Worm (Caenorhabditis elegans): ENCODE data around the gene nas-33.

Gene nas-33

ce11 chrX:6413583-6413982, 41.5 kb downstream of the nas-33 start:
- TF ChIP-seq zip-5 (tag; optimal IDR thresholded peaks at IDR 0.05) = no peak
- TF ChIP-seq ceh-30 (tag; optimal IDR thresholded peaks at IDR 0.05) = no peak
- no peak for TF ChIP-seq F13H6.1 (tag; optimal IDR thresholded peaks at IDR 0.05)
- no peak for TF ChIP-seq ceh-31 (tag; optimal IDR thresholded peaks at IDR 0.05)
- TF ChIP-seq unc-55 (GFP tag; optimal IDR thresholded peaks at IDR 0.05) = no peak
- TF ChIP-seq ztf-16 (tag; optimal IDR thresholded peaks at IDR 0.05) = no peak
- TF ChIP-seq ceh-34 (tag; optimal IDR thresholded peaks at IDR 0.05) = no peak
- TF ChIP-seq pha-4 (tag; optimal IDR thresholded peaks at IDR 0.05) = no peak
- TF ChIP-seq unc-42 (tag; optimal IDR thresholded peaks at IDR 0.05) = no peak

- TF ChIP-seq C38D4.7 (GFP tag; optimal IDR thresholded peaks at IDR 0.05) (no peak), ceh-48 (tag; optimal IDR thresholded peaks at IDR 0.05) (no peak), dmd-4 (tag; optimal IDR thresholded peaks at IDR 0.05; ENCODE audit: borderline replicate concordance) (no peak), F13H6.1 (tag; optimal IDR thresholded peaks at IDR 0.05) (no peak), ceh-30 (tag; optimal IDR thresholded peaks at IDR 0.05) (no peak), ceh-31 (tag; optimal IDR thresholded peaks at IDR 0.05) (no peak)
Measured at ce11 chrX:6412575-6412974, 42.5 kb downstream of the nas-33 start, which contains the start of gene T22E5.1. Gene T22E5.1, plus strand, starts transcription at chrX:6412875.

ce11 chrX:6410177-6410765, 44.8 kb downstream of the nas-33 start, which contains the start of gene mup-2:
Gene mup-2, minus strand, starts transcription at chrX:6410227.
- TF ChIP-seq pha-2 (tag; optimal IDR thresholded peaks at IDR 0.05) = no peak
- peak; percentile 74 for TF ChIP-seq ceh-34 (tag; optimal IDR thresholded peaks at IDR 0.05)
- TF ChIP-seq madf-2 (tag; optimal IDR thresholded peaks at IDR 0.05) = no peak
- TF ChIP-seq pat-9 (tag; optimal IDR thresholded peaks at IDR 0.05) = peak; percentile 45
- TF ChIP-seq F13H6.1 (tag; optimal IDR thresholded peaks at IDR 0.05) = peak; percentile 15
- TF ChIP-seq ets-4 (tag; optimal IDR thresholded peaks at IDR 0.05) = no peak
- no peak for TF ChIP-seq ceh-48 (tag; optimal IDR thresholded peaks at IDR 0.05)
- no peak for TF ChIP-seq C38D4.7 (GFP tag; optimal IDR thresholded peaks at IDR 0.05)
- TF ChIP-seq nfya-1 (tag; optimal IDR thresholded peaks at IDR 0.05) = peak; percentile 19
- no peak for TF ChIP-seq fkh-10 (GFP tag; optimal IDR thresholded peaks at IDR 0.05)
- TF ChIP-seq nhr-11 (tag; optimal IDR thresholded peaks at IDR 0.05) = no peak
- peak; percentile 32 for TF ChIP-seq syd-9 (tag; optimal IDR thresholded peaks at IDR 0.05)
- no peak for TF ChIP-seq dmd-4 (tag; optimal IDR thresholded peaks at IDR 0.05; ENCODE audit: borderline replicate concordance)
- no peak for TF ChIP-seq mec-3 (tag; optimal IDR thresholded peaks at IDR 0.05; ENCODE audit: borderline replicate concordance)
- TF ChIP-seq ceh-9 (tag; optimal IDR thresholded peaks at IDR 0.05) = no peak
- peak; percentile 45 for TF ChIP-seq hlh-8 (tag; optimal IDR thresholded peaks at IDR 0.05)
- TF ChIP-seq gmeb-2 (tag; optimal IDR thresholded peaks at IDR 0.05) = no peak
- TF ChIP-seq rnt-1 (tag; optimal IDR thresholded peaks at IDR 0.05) = peak; percentile 43
- TF ChIP-seq C08G9.2 (tag; optimal IDR thresholded peaks at IDR 0.05) = no peak
- TF ChIP-seq unc-86 (tag; optimal IDR thresholded peaks at IDR 0.05) = no peak
- TF ChIP-seq ceh-18 (tag; optimal IDR thresholded peaks at IDR 0.05) = peak; percentile 89
- peak; percentile 24 for TF ChIP-seq ceh-14 (tag; optimal IDR thresholded peaks at IDR 0.05)
- TF ChIP-seq unc-42 (tag; optimal IDR thresholded peaks at IDR 0.05) = no peak

- no peak for TF ChIP-seq elt-4 (tag; optimal IDR thresholded peaks at IDR 0.05)
- no peak for TF ChIP-seq odd-2 (tag; optimal IDR thresholded peaks at IDR 0.05)
- TF ChIP-seq ceh-19 (GFP tag; optimal IDR thresholded peaks at IDR 0.05) = no peak
- no peak for TF ChIP-seq ceh-24 (tag; optimal IDR thresholded peaks at IDR 0.05)
- no peak for TF ChIP-seq npax-4 (tag; optimal IDR thresholded peaks at IDR 0.05)
- no peak for TF ChIP-seq ama-1 (optimal IDR thresholded peaks at IDR 0.05)
- no peak for TF ChIP-seq ceh-45 (GFP tag; IDR thresholded peaks at IDR 0.05)
- TF ChIP-seq ceh-22 (tag; optimal IDR thresholded peaks at IDR 0.05) = no peak
- no peak for TF ChIP-seq dmd-4 (tag; optimal IDR thresholded peaks at IDR 0.05; ENCODE audit: borderline replicate concordance)
- TF ChIP-seq mec-3 (tag; optimal IDR thresholded peaks at IDR 0.05; ENCODE audit: borderline replicate concordance) = no peak
Measured at ce11 chrX:6408713-6409112, 46.3 kb downstream of the nas-33 start.

All from whole organism, late embryonic.